Worm (Caenorhabditis elegans) whole organism, early embryonic: Measurements from ENCODE around the gene ZK1307.8.

Experiments
- B0310.2 ChIP-seq: sonication (generic microtip); optimal IDR thresholded peaks from 2 replicates; lab custom pipeline; 2016; ENCODE audit warnings: mild to moderate bottlenecking, missing genetic modification characterization, missing compliant biosample characterization
- F13C5.2 ChIP-seq: sonication (generic microtip); optimal IDR thresholded peaks from 2 replicates; lab custom pipeline; 2017; ENCODE audit warnings: mild to moderate bottlenecking, missing genetic modification characterization, inconsistent platforms, missing compliant biosample characterization
- aly-1 ChIP-seq: sonication (generic microtip); optimal IDR thresholded peaks from 2 replicates; lab custom pipeline; 2016; ENCODE audit warnings: missing genetic modification characterization, missing compliant biosample characterization
- ama-1 ChIP-seq: fragments of 150-350 bp; optimal IDR thresholded peaks from 2 replicates; lab custom pipeline; 2014
- ceh-13 ChIP-seq: fragments of 200-800 bp; sonication (Bioruptor generic); optimal IDR thresholded peaks from 2 replicates; lab custom pipeline; 2018; ENCODE audit warnings: mild to moderate bottlenecking, missing genetic modification characterization, missing compliant biosample characterization
- ceh-36 ChIP-seq: sonication (generic microtip); optimal IDR thresholded peaks from 2 replicates; lab custom pipeline; 2016; ENCODE audit warnings: missing genetic modification characterization, inconsistent platforms, missing compliant biosample characterization
- ets-7 ChIP-seq: sonication (generic microtip); optimal IDR thresholded peaks from 2 replicates; lab custom pipeline; 2016; ENCODE audit warnings: missing genotype, missing genetic modification characterization, missing compliant biosample characterization
- flt-1 ChIP-seq: fragments of 200-800 bp; sonication (Bioruptor generic); IDR thresholded peaks from 2 replicates; pipeline ENCODE4 v1.3.6; 2022; ENCODE audit warnings: missing genetic modification characterization, missing compliant biosample characterization
- hmbx-1 ChIP-seq: sonication (generic microtip); optimal IDR thresholded peaks from 2 replicates; lab custom pipeline; 2016; ENCODE audit warnings: mild to moderate bottlenecking, missing genetic modification characterization, missing compliant biosample characterization
- hmg-4 ChIP-seq: fragments of 200-800 bp; sonication (Bioruptor generic); optimal IDR thresholded peaks from 2 replicates; lab custom pipeline; 2018; ENCODE audit warnings: mild to moderate bottlenecking, missing genetic modification characterization, missing compliant biosample characterization
- hnd-1 ChIP-seq: sonication (generic microtip); optimal IDR thresholded peaks from 2 replicates; lab custom pipeline; 2016; ENCODE audit warnings: missing genetic modification characterization, missing compliant biosample characterization
- pes-1 ChIP-seq: fragments of 200-800 bp; sonication (Bioruptor generic); IDR thresholded peaks from 2 replicates; pipeline ENCODE4 v1.3.6; 2022; ENCODE audit warnings: missing genetic modification reagents, missing genetic modification characterization, missing compliant biosample characterization
- scrt-1 ChIP-seq: fragments of 200-800 bp; sonication (Bioruptor generic); IDR thresholded peaks from 2 replicates; pipeline ENCODE4 v1.3.6; 2022; ENCODE audit warnings: missing genetic modification characterization, missing compliant biosample characterization
- sea-1 ChIP-seq: fragments of 200-800 bp; sonication (Bioruptor generic); conservative IDR thresholded peaks from 2 replicates; pipeline ENCODE4 v1.3.6; 2022; ENCODE audit warnings: missing genetic modification characterization, missing compliant biosample characterization
- tbx-11 ChIP-seq: fragments of 200-800 bp; sonication (Bioruptor generic); IDR thresholded peaks from 2 replicates; pipeline ENCODE4 v1.3.6; 2022; ENCODE audit warnings: missing genetic modification characterization, missing compliant biosample characterization
- tbx-37 ChIP-seq: fragments of 200-800 bp; sonication (Bioruptor generic); conservative IDR thresholded peaks from 2 replicates; pipeline ENCODE4 v1.3.6; 2022; ENCODE audit warnings: missing genetic modification reagents, missing genetic modification characterization, missing compliant biosample characterization
- tra-4 ChIP-seq: sonication (generic microtip); optimal IDR thresholded peaks from 2 replicates; lab custom pipeline; 2017; ENCODE audit warnings: missing genetic modification characterization, missing compliant biosample characterization

The ZK1307.8 gene

ce11 chrII:9624110-9624695 is at the start of gene ZK1307.8, which contains the start of gene dnj-20:
Gene ZK1307.8 (plus strand): TSS chrII:9624613.
Gene dnj-20 (minus strand): TSS chrII:9624176.
- TF ChIP-seq ama-1: no peak
- no peak for TF ChIP-seq tbx-11 (GFP tag; lab: Robert Waterston, UW)
- TF ChIP-seq ceh-36 (tag; lab: Kevin White, UChicago): no peak
- TF ChIP-seq sea-1 (GFP tag; lab: Robert Waterston, UW): no peak

ce11 chrII:9575670-9576069 is 48.7 kb upstream of the ZK1307.8 start, which contains the start of gene exc-7:
Gene exc-7 (plus strand): TSS chrII:9575970.
- no peak for TF ChIP-seq hmg-4 (GFP tag; lab: Kevin White, UChicago)
- no peak for TF ChIP-seq sea-1 (GFP tag; lab: Robert Waterston, UW)
- TF ChIP-seq ama-1: no peak
- TF ChIP-seq tbx-11 (GFP tag; lab: Robert Waterston, UW): no peak

- TF ChIP-seq B0310.2: no peak
- TF ChIP-seq F13C5.2 (tag; lab: Kevin White, UChicago): no peak
- no peak for TF ChIP-seq hnd-1
- TF ChIP-seq scrt-1 (GFP tag; lab: Robert Waterston, UW): no peak
- TF ChIP-seq sea-1 (GFP tag; lab: Robert Waterston, UW): no peak
- TF ChIP-seq tbx-37 (GFP tag; lab: Robert Waterston, UW): no peak
- no peak for TF ChIP-seq flt-1 (GFP tag; lab: Robert Waterston, UW)
- TF ChIP-seq aly-1 (tag; lab: Kevin White, UChicago): no peak
- no peak for TF ChIP-seq ceh-36 (tag; lab: Kevin White, UChicago)
- no peak for TF ChIP-seq hmbx-1
- no peak for TF ChIP-seq ama-1
- no peak for TF ChIP-seq ets-7 (tag; lab: Kevin White, UChicago)
- no peak for TF ChIP-seq ceh-13 (GFP tag; lab: Kevin White, UChicago)
- no peak for TF ChIP-seq tra-4 (tag; lab: Kevin White, UChicago)
- no peak for TF ChIP-seq pes-1 (GFP tag; lab: Robert Waterston, UW)
- TF ChIP-seq tbx-11 (GFP tag; lab: Robert Waterston, UW): no peak
Measured at ce11 chrII:9576707-9577106, 47.7 kb upstream of the ZK1307.8 start.

DNA sequence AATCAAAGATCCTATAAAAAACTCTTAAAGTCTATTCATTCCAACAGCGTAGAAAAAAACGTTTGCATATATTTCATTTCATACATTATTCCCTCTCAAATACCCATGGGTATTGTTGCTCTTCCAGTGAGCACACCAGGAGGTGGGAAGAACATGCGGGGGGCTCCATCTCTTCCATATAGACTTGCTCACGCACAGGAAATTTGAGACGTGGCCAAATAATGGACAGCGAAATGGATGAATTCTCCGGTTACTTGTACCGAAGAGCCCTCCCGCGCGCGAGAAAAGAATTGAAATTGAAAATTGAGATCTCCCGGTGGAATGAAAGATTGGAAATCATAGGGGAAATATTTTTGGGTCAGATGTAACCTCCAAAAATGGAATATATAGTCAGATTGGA is 46.8 kb upstream of the ZK1307.8 start:
- no peak for TF ChIP-seq tbx-37 (GFP tag; lab: Robert Waterston, UW)
- no peak for TF ChIP-seq ama-1
- TF ChIP-seq hnd-1: no peak
- TF ChIP-seq B0310.2: no peak
- TF ChIP-seq tra-4 (tag; lab: Kevin White, UChicago): no peak
- TF ChIP-seq aly-1 (tag; lab: Kevin White, UChicago): no peak
- TF ChIP-seq scrt-1 (GFP tag; lab: Robert Waterston, UW): no peak
- no peak for TF ChIP-seq hmbx-1
- TF ChIP-seq tbx-11 (GFP tag; lab: Robert Waterston, UW): no peak
- no peak for TF ChIP-seq hmg-4 (GFP tag; lab: Kevin White, UChicago)
- no peak for TF ChIP-seq F13C5.2 (tag; lab: Kevin White, UChicago)
- TF ChIP-seq ceh-13 (GFP tag; lab: Kevin White, UChicago): no peak
- TF ChIP-seq ceh-36 (tag; lab: Kevin White, UChicago): no peak
- no peak for TF ChIP-seq ets-7 (tag; lab: Kevin White, UChicago)
- no peak for TF ChIP-seq flt-1 (GFP tag; lab: Robert Waterston, UW)
- no peak for TF ChIP-seq pes-1 (GFP tag; lab: Robert Waterston, UW)
- no peak for TF ChIP-seq sea-1 (GFP tag; lab: Robert Waterston, UW)

ce11 chrII:9583461-9583860 is 41.0 kb upstream of the ZK1307.8 start, which contains the start of gene wee-1.1:
Gene wee-1.1 (minus strand): TSS chrII:9583561.
- no peak for TF ChIP-seq scrt-1 (GFP tag; lab: Robert Waterston, UW)
- TF ChIP-seq aly-1 (tag; lab: Kevin White, UChicago): no peak
- TF ChIP-seq tra-4 (tag; lab: Kevin White, UChicago): no peak
- TF ChIP-seq B0310.2: no peak
- no peak for TF ChIP-seq sea-1 (GFP tag; lab: Robert Waterston, UW)
- TF ChIP-seq pes-1 (GFP tag; lab: Robert Waterston, UW): no peak
- no peak for TF ChIP-seq F13C5.2 (tag; lab: Kevin White, UChicago)
- no peak for TF ChIP-seq tbx-11 (GFP tag; lab: Robert Waterston, UW)

ce11 chrII:9586734-9587209 is 37.6 kb upstream of the ZK1307.8 start, which contains the start of gene ugt-58:
Gene ugt-58 (minus strand): TSS chrII:9586784.
- TF ChIP-seq tra-4 (tag; lab: Kevin White, UChicago): no peak
- no peak for TF ChIP-seq flt-1 (GFP tag; lab: Robert Waterston, UW)
- TF ChIP-seq ama-1: no peak
- TF ChIP-seq sea-1 (GFP tag; lab: Robert Waterston, UW): no peak
- TF ChIP-seq F13C5.2 (tag; lab: Kevin White, UChicago): no peak
- no peak for TF ChIP-seq aly-1 (tag; lab: Kevin White, UChicago)
- TF ChIP-seq pes-1 (GFP tag; lab: Robert Waterston, UW): no peak
- TF ChIP-seq scrt-1 (GFP tag; lab: Robert Waterston, UW): no peak
- TF ChIP-seq tbx-37 (GFP tag; lab: Robert Waterston, UW): no peak
- no peak for TF ChIP-seq ceh-13 (GFP tag; lab: Kevin White, UChicago)
- TF ChIP-seq hnd-1: no peak
- no peak for TF ChIP-seq ceh-36 (tag; lab: Kevin White, UChicago)
- no peak for TF ChIP-seq hmbx-1
- TF ChIP-seq tbx-11 (GFP tag; lab: Robert Waterston, UW): no peak
- no peak for TF ChIP-seq B0310.2

ce11 chrII:9589667-9590066 is 34.7 kb upstream of the ZK1307.8 start, which contains the start of gene eral-1:
Gene eral-1 (minus strand): TSS chrII:9589767.
- no peak for TF ChIP-seq pes-1 (GFP tag; lab: Robert Waterston, UW)
- no peak for TF ChIP-seq flt-1 (GFP tag; lab: Robert Waterston, UW)
- no peak for TF ChIP-seq tbx-37 (GFP tag; lab: Robert Waterston, UW)
- TF ChIP-seq tbx-11 (GFP tag; lab: Robert Waterston, UW): no peak
- no peak for TF ChIP-seq hmbx-1
- no peak for TF ChIP-seq aly-1 (tag; lab: Kevin White, UChicago)
- TF ChIP-seq ceh-36 (tag; lab: Kevin White, UChicago): no peak
- TF ChIP-seq ceh-13 (GFP tag; lab: Kevin White, UChicago): no peak
- TF ChIP-seq hmg-4 (GFP tag; lab: Kevin White, UChicago): no peak
- TF ChIP-seq ets-7 (tag; lab: Kevin White, UChicago): no peak
- no peak for TF ChIP-seq B0310.2
- no peak for TF ChIP-seq ama-1
